Fruit fly (Drosophila melanogaster) whole organism: ENCODE results near the gene CG14325.

Experiments used
- CG8478 ChIP-seq: fragments of >200 bp; optimal IDR thresholded peaks from 2 replicates; lab custom pipeline; 2018; ENCODE audit warnings: inconsistent platforms
- EcR ChIP-seq, 2 experiments: fragments of >200 bp; optimal IDR thresholded peaks; 2 replicates each; lab custom pipeline; 2017; ENCODE audit warnings: missing biosample characterization in 2 of 2, missing genetic modification characterization in 2 of 2, missing genetic modification reagents in 2 of 2
- usp ChIP-seq: fragments of >200 bp; optimal IDR thresholded peaks from 2 replicates; lab custom pipeline; 2017; ENCODE audit warnings: missing biosample characterization, missing genetic modification characterization, mixed read lengths

Gene CG14325

DNA sequence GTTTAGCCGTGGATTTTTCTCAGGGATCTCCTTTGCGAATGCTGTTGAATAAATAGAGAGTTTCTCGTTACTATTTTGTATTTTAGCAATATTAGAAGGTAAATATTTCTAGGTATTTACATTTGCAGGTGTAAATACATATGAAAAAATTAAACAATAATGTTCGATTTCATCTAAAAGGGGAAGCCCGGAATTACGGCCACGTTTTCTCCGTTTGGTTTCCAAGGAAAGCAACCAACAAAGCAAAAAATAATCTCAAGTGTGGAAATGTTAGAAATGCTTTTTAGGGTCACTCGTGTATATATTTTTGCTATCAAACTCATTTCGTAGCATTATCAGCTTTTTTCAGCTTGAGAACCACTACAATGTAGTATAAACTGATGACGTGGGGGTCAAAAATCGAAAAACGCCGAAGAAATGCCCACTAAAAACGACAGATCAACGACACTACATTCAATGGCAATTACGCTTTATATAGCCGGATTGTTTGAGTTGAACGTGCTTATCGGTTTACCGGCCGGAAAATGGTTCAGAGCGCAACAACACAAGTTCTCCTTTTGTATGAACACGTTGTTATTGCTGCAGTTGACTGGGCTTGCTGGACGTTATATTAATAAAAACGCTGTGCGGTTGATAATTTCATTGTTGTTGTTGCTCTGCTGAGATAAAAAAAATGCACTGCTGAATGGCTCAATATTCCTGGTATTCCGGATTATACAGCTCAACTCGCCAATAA, 51.4 kb downstream of the CG14325 start:
- no peak for TF ChIP-seq CG8478
- peak in 1 of 2 experiments; percentile 51 for TF ChIP-seq EcR (GFP tag; optimal IDR thresholded peaks at IDR 0.05; lab: Kevin White, UChicago)
- no peak for TF ChIP-seq usp (GFP tag; lab: Kevin White, UChicago)
